Fruit fly (Drosophila melanogaster): ENCODE measurements around the gene CG7556.

DNA sequence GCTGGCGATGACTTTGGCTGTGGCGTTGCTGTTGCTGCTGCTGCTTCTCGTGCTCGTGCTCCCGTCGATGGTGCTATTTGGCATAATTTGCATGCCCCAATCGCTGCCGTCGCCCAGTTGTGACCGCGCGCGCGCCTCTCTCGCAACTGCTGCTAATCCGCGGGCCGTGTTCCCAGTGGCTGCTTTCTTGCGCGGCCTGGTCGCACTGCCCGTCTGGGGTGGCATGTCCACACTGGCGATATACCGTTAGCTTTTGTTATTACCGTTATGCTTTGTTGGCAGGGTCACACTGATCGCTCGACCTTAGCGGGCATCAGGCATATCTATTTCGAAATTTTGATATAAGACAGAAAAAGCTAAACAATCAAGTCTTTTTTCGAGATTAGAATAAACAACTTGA is 22.0 kb upstream of the CG7556 start, which contains the start of gene CG7990:
- TF ChIP-seq kay (GFP tag; ENCODE audit: borderline replicate concordance) (no peak), Clk (GFP tag; optimal IDR thresholded peaks at IDR 0.05) (no peak), cic (GFP tag; optimal IDR thresholded peaks at IDR 0.05) (no peak)

Data from whole organism, adult.